Fruit fly (Drosophila melanogaster) whole organism, embryonic: ENCODE results near the gene CG32554.

Experiments
- CG10366 ChIP-seq: fragments of 200-800 bp; sonication (Bioruptor generic); IDR thresholded peaks from 2 replicates; pipeline ENCODE4 v1.3.6; 2022; ENCODE audit warnings: missing biosample characterization, missing genetic modification characterization
- CG11723 ChIP-seq: fragments of 200-800 bp; sonication (Bioruptor generic); optimal IDR thresholded peaks from 2 replicates; lab custom pipeline; 2017; ENCODE audit warnings: missing biosample characterization, mild to moderate bottlenecking, missing genetic modification characterization
- CG12155 ChIP-seq: fragments of 200-800 bp; sonication (Bioruptor generic); optimal IDR thresholded peaks from 3 replicates; lab custom pipeline; 2016; ENCODE audit warnings: missing biosample characterization, missing genetic modification characterization
- CG12942 ChIP-seq: fragments of 200-800 bp; sonication (Bioruptor generic); optimal IDR thresholded peaks from 3 replicates; lab custom pipeline; 2016; ENCODE audit warnings: missing biosample characterization, missing genetic modification characterization
- CG15479 ChIP-seq: fragments of 200-800 bp; sonication (Bioruptor generic); optimal IDR thresholded peaks from 3 replicates; lab custom pipeline; 2019; ENCODE audit warnings: missing biosample characterization, mild to moderate bottlenecking, missing genetic modification characterization, moderate library complexity
- CG16863 ChIP-seq: fragments of 200-800 bp; sonication (Bioruptor generic); optimal IDR thresholded peaks from 3 replicates; lab custom pipeline; 2016; ENCODE audit warnings: missing biosample characterization, missing genetic modification characterization
- CG17328 ChIP-seq: fragments of 200-800 bp; sonication (Bioruptor generic); IDR thresholded peaks from 2 replicates; pipeline ENCODE4 v1.3.6; 2022; ENCODE audit warnings: missing biosample characterization, missing genetic modification characterization
- CG17568 ChIP-seq: fragments of 200-800 bp; sonication (Bioruptor generic); optimal IDR thresholded peaks from 2 replicates; lab custom pipeline; 2018; ENCODE audit warnings: missing biosample characterization, mild to moderate bottlenecking, missing genetic modification characterization, moderate library complexity
- CG18476 ChIP-seq: fragments of 200-800 bp; sonication (Bioruptor generic); optimal IDR thresholded peaks from 2 replicates; lab custom pipeline; 2016; ENCODE audit warnings: missing biosample characterization, mild to moderate bottlenecking, missing genetic modification characterization
- CG18599 ChIP-seq: fragments of 200-800 bp; sonication (Bioruptor generic); optimal IDR thresholded peaks from 3 replicates; lab custom pipeline; 2017; ENCODE audit warnings: missing biosample characterization, missing genetic modification characterization, mild to moderate bottlenecking, moderate library complexity, missing genetic modification reagents
- CG30431 ChIP-seq: fragments of 200-800 bp; sonication (Bioruptor generic); optimal IDR thresholded peaks from 2 replicates; lab custom pipeline; 2017; ENCODE audit warnings: missing biosample characterization, missing genetic modification characterization
- CG31441 ChIP-seq: fragments of 200-800 bp; sonication (Bioruptor generic); IDR thresholded peaks from 2 replicates; pipeline ENCODE4 v1.3.6; 2022; ENCODE audit warnings: missing biosample characterization, missing genetic modification characterization
- CG3847 ChIP-seq: fragments of 200-800 bp; sonication (Bioruptor generic); IDR thresholded peaks from 2 replicates; pipeline ENCODE4 v1.3.6; 2022; ENCODE audit warnings: missing biosample characterization, missing genetic modification characterization
- CG6175 ChIP-seq: fragments of 200-800 bp; sonication (Bioruptor generic); IDR thresholded peaks from 3 replicates; pipeline ENCODE4 v1.3.6; 2022; ENCODE audit warnings: missing biosample characterization, missing genetic modification characterization
- CG7271 ChIP-seq: fragments of 200-800 bp; sonication (Bioruptor generic); optimal IDR thresholded peaks from 2 replicates; lab custom pipeline; 2018; ENCODE audit warnings: missing biosample characterization, mild to moderate bottlenecking, missing genetic modification characterization, moderate library complexity
- CG7556 ChIP-seq: fragments of 200-800 bp; sonication (Bioruptor generic); optimal IDR thresholded peaks from 2 replicates; lab custom pipeline; 2017; ENCODE audit warnings: missing biosample characterization, mild to moderate bottlenecking, missing genetic modification characterization
- CG9437 ChIP-seq: fragments of 200-800 bp; sonication (Bioruptor generic); optimal IDR thresholded peaks from 2 replicates; lab custom pipeline; 2018; ENCODE audit warnings: missing biosample characterization, mild to moderate bottlenecking, missing genetic modification characterization
- CG9727 ChIP-seq: fragments of 200-800 bp; sonication (Bioruptor generic); optimal IDR thresholded peaks from 3 replicates; lab custom pipeline; 2017; ENCODE audit warnings: missing biosample characterization, mild to moderate bottlenecking, missing genetic modification characterization
- CG9797 ChIP-seq: fragments of 200-800 bp; sonication (Bioruptor generic); optimal IDR thresholded peaks from 3 replicates; lab custom pipeline; 2018; ENCODE audit warnings: missing biosample characterization, mild to moderate bottlenecking, missing genetic modification characterization
- E2f1 ChIP-seq: fragments of 200-800 bp; sonication (Bioruptor generic); IDR thresholded peaks from 2 replicates; pipeline ENCODE4 v1.3.6; 2022; ENCODE audit warnings: missing biosample characterization, missing genetic modification characterization
- Fer1 ChIP-seq: fragments of 200-800 bp; sonication (Bioruptor generic); optimal IDR thresholded peaks from 2 replicates; lab custom pipeline; 2017; ENCODE audit warnings: missing biosample characterization, mild to moderate bottlenecking, missing genetic modification characterization
- H2.0 ChIP-seq: fragments of 200-800 bp; sonication (Bioruptor generic); IDR thresholded peaks from 2 replicates; pipeline ENCODE4 v1.3.6; 2022; ENCODE audit warnings: missing biosample characterization, missing genetic modification characterization
- Jarid2 ChIP-seq: fragments of 200-800 bp; sonication (Bioruptor generic); optimal IDR thresholded peaks from 3 replicates; lab custom pipeline; 2017; ENCODE audit warnings: mild to moderate bottlenecking, missing biosample characterization, missing genetic modification reagents, missing genetic modification characterization
- Max ChIP-seq: fragments of 200-800 bp; sonication (Bioruptor generic); optimal IDR thresholded peaks from 2 replicates; lab custom pipeline; 2016; ENCODE audit warnings: missing biosample characterization, mild to moderate bottlenecking, missing genetic modification characterization
- NC2α ChIP-seq: fragments of 200-800 bp; sonication (Bioruptor generic); optimal IDR thresholded peaks from 2 replicates; lab custom pipeline; 2016; ENCODE audit warnings: missing biosample characterization, missing genetic modification characterization
- Rfx ChIP-seq: fragments of 200-800 bp; sonication (Bioruptor generic); IDR thresholded peaks from 2 replicates; pipeline ENCODE4 v1.3.6; 2022; ENCODE audit warnings: missing biosample characterization, missing genetic modification characterization
- cg ChIP-seq: fragments of 200-800 bp; sonication (Bioruptor generic); optimal IDR thresholded peaks from 3 replicates; lab custom pipeline; 2019; ENCODE audit warnings: missing biosample characterization, mild to moderate bottlenecking, missing genetic modification characterization, moderate library complexity
- chm ChIP-seq: fragments of 200-800 bp; sonication (Bioruptor generic); IDR thresholded peaks from 2 replicates; pipeline ENCODE4 v1.3.6; 2022; ENCODE audit warnings: missing biosample characterization, missing genetic modification characterization
- croc ChIP-seq: fragments of 200-800 bp; sonication (Bioruptor generic); conservative IDR thresholded peaks from 3 replicates; pipeline ENCODE4 v1.3.6; 2022; ENCODE audit warnings: missing biosample characterization, missing genetic modification characterization
- fd102C ChIP-seq: fragments of 200-800 bp; sonication (Bioruptor generic); optimal IDR thresholded peaks from 2 replicates; lab custom pipeline; 2018; ENCODE audit warnings: missing biosample characterization, mild to moderate bottlenecking, missing genetic modification characterization, moderate library complexity
- gcm ChIP-seq: fragments of 200-800 bp; sonication (Bioruptor generic); optimal IDR thresholded peaks from 2 replicates; lab custom pipeline; 2019; ENCODE audit warnings: missing biosample characterization, mild to moderate bottlenecking, missing genetic modification characterization, moderate library complexity
- insv ChIP-seq, 2 experiments: fragments of 200-800 bp; sonication (Bioruptor generic); optimal IDR thresholded peaks; 3 replicates each; lab custom pipeline; 2016 to 2018; ENCODE audit warnings: missing biosample characterization in 2 of 2, missing genetic modification characterization in 2 of 2
- inv ChIP-seq: fragments of 200-800 bp; sonication (Bioruptor generic); IDR thresholded peaks from 2 replicates; pipeline ENCODE4 v1.3.6; 2022; ENCODE audit warnings: missing biosample characterization, missing genetic modification characterization; ENCODE audit not compliant: partially characterized antibody
- kah ChIP-seq: fragments of 200-800 bp; sonication (Bioruptor generic); optimal IDR thresholded peaks from 2 replicates; lab custom pipeline; 2018; ENCODE audit warnings: missing biosample characterization, mild to moderate bottlenecking, missing genetic modification characterization
- kni ChIP-seq: fragments of 200-800 bp; sonication (Bioruptor generic); optimal IDR thresholded peaks from 3 replicates; lab custom pipeline; 2017; ENCODE audit warnings: mild to moderate bottlenecking, missing biosample characterization, missing genetic modification reagents, missing genetic modification characterization
- lola ChIP-seq, 3 experiments: fragments of >200 bp in 2 of 3; fragments of 200-800 bp in 1 of 3; sonication (Bioruptor generic) in 1 of 3; optimal IDR thresholded peaks; 2 replicates each; lab custom pipeline; 2017 to 2019; ENCODE audit warnings: missing biosample characterization in 3 of 3, missing genetic modification characterization in 3 of 3, mild to moderate bottlenecking in 1 of 3, moderate library complexity in 1 of 3
- nmo ChIP-seq: fragments of 200-800 bp; sonication (Bioruptor generic); optimal IDR thresholded peaks from 2 replicates; lab custom pipeline; 2018; ENCODE audit warnings: missing biosample characterization, mild to moderate bottlenecking, missing genetic modification characterization, moderate library complexity
- odd ChIP-seq: fragments of 200-800 bp; sonication (Bioruptor generic); optimal IDR thresholded peaks from 2 replicates; lab custom pipeline; 2017; ENCODE audit warnings: missing biosample characterization, mild to moderate bottlenecking, missing genetic modification characterization
- onecut ChIP-seq: fragments of 200-800 bp; sonication (Bioruptor generic); IDR thresholded peaks from 2 replicates; pipeline ENCODE4 v1.3.6; 2022; ENCODE audit warnings: missing biosample characterization, missing genetic modification characterization
- pros ChIP-seq: fragments of 200-800 bp; sonication (Bioruptor generic); optimal IDR thresholded peaks from 3 replicates; lab custom pipeline; 2019; ENCODE audit warnings: missing biosample characterization, mild to moderate bottlenecking, missing genetic modification characterization, moderate library complexity
- shn ChIP-seq: fragments of 200-800 bp; sonication (Bioruptor generic); optimal IDR thresholded peaks from 3 replicates; lab custom pipeline; 2016; ENCODE audit warnings: missing biosample characterization, missing genetic modification characterization
- slp2 ChIP-seq: fragments of 200-800 bp; sonication (Bioruptor generic); optimal IDR thresholded peaks from 2 replicates; lab custom pipeline; 2016; ENCODE audit warnings: missing biosample characterization, missing genetic modification characterization
- sug ChIP-seq: fragments of 200-800 bp; optimal IDR thresholded peaks from 2 replicates; lab custom pipeline; 2019; ENCODE audit warnings: missing biosample characterization, mild to moderate bottlenecking, missing genetic modification characterization, moderate library complexity
- tap ChIP-seq: fragments of 200-800 bp; optimal IDR thresholded peaks from 3 replicates; lab custom pipeline; 2019; ENCODE audit warnings: missing biosample characterization, mild to moderate bottlenecking, missing genetic modification characterization, moderate library complexity
- tin ChIP-seq: fragments of 200-800 bp; sonication (Bioruptor generic); optimal IDR thresholded peaks from 3 replicates; lab custom pipeline; 2016; ENCODE audit warnings: missing biosample characterization, missing genetic modification characterization
- tll ChIP-seq, 2 experiments: fragments of 200-800 bp in 1 of 2; fragments of >200 bp in 1 of 2; sonication (Bioruptor generic) in 1 of 2; optimal IDR thresholded peaks; 2 replicates each; lab custom pipeline; 2017 to 2019; ENCODE audit warnings: missing biosample characterization in 2 of 2, missing genetic modification characterization in 2 of 2, mild to moderate bottlenecking in 1 of 2, moderate library complexity in 1 of 2
- zf30C ChIP-seq: fragments of 200-800 bp; sonication (Bioruptor generic); optimal IDR thresholded peaks from 3 replicates; lab custom pipeline; 2018; ENCODE audit warnings: missing biosample characterization, mild to moderate bottlenecking, missing genetic modification characterization

CG32554 gene

dm6 chrX:17829083-17829997, 23.1 kb downstream of the CG32554 start (continued):
- TF ChIP-seq shn (GFP tag; lab: Kevin White, UChicago) (no peak), cg (peak; percentile 78), Rfx (GFP tag; lab: Robert Waterston, UW) (peak; percentile 16; the same call in 1 of the 2 replicates), CG18476 (GFP tag; lab: Kevin White, UChicago) (peak; percentile 24), kni (GFP tag; lab: Kevin White, UChicago) (peak; percentile 66), CG15479 (GFP tag; lab: Kevin White, UChicago) (peak; percentile 99), CG30431 (GFP tag; lab: Kevin White, UChicago) (peak; percentile 34), tap (peak; percentile 58), Fer1 (GFP tag; lab: Kevin White, UChicago) (peak; percentile 16), CG7556 (GFP tag; lab: Kevin White, UChicago) (peak; percentile 67), NC2α (GFP tag; lab: Kevin White, UChicago) (no peak), odd (GFP tag; lab: Kevin White, UChicago) (peak; percentile 57), gcm (peak; percentile 73), nmo (GFP tag; lab: Kevin White, UChicago) (peak; percentile 87), insv (GFP tag; optimal IDR thresholded peaks at IDR 0.05; lab: Kevin White, UChicago) (peak in 1 of 2 experiments; percentile 11), fd102C (GFP tag; lab: Kevin White, UChicago) (peak; percentile 9), onecut (GFP tag; lab: Robert Waterston, UW) (peak; percentile 31; the same call in 1 of the 2 replicates), CG11723 (peak; percentile 40), CG17328 (GFP tag; lab: Robert Waterston, UW) (peak; percentile 60), pros (peak; percentile 72), croc (peak; percentile 65), tll (GFP tag; optimal IDR thresholded peaks at IDR 0.05; lab: Kevin White, UChicago) (peak in 1 of 2 experiments; percentile 89), inv (GFP tag; lab: Robert Waterston, UW) (no peak), Jarid2 (peak; percentile 15), CG17568 (GFP tag; lab: Kevin White, UChicago) (peak; percentile 33), lola (GFP tag; optimal IDR thresholded peaks at IDR 0.05; lab: Kevin White, UChicago) (peak in 1 of 3 experiments; percentile 87), CG9797 (GFP tag; lab: Kevin White, UChicago) (no peak), slp2 (peak; percentile 30), CG9437 (GFP tag; lab: Kevin White, UChicago) (peak; percentile 65), H2.0 (GFP tag; lab: Robert Waterston, UW) (0 out of 2 replicates have a peak, but pooled peaks have one; percentile 26), chm (0 out of 2 replicates have a peak, but pooled peaks have one; percentile 19), CG12155 (no peak), CG18599 (GFP tag; lab: Kevin White, UChicago) (peak; percentile 8), CG7271 (tag; lab: Kevin White, UChicago) (peak; percentile 61), sug (tag; lab: Kevin White, UChicago) (no peak), CG16863 (peak; percentile 40), Max (GFP tag; lab: Kevin White, UChicago) (peak; percentile 26), tin (GFP tag; lab: Kevin White, UChicago) (peak; percentile 62), CG31441 (GFP tag; lab: Robert Waterston, UW) (peak; percentile 84), CG9727 (GFP tag; lab: Kevin White, UChicago) (peak; percentile 77), kah (GFP tag; lab: Kevin White, UChicago) (peak; percentile 38), CG10366 (GFP tag; lab: Robert Waterston, UW) (peak; percentile 19; the same call in 1 of the 2 replicates), CG3847 (GFP tag; lab: Robert Waterston, UW) (no peak), zf30C (GFP tag; lab: Kevin White, UChicago) (peak; percentile 96), CG12942 (GFP tag; lab: Kevin White, UChicago) (peak; percentile 24), CG6175 (no peak), E2f1 (GFP tag; lab: Robert Waterston, UW) (0 out of 2 replicates have a peak, but pooled peaks have one; percentile 17)
